Worm (Caenorhabditis elegans) whole organism, mixed stage, embryonic: ENCODE results near the gene pqn-82.
A peak's percentile ranks its signal among the peaks of the same experiment; 100 is the strongest.

ENCODE experiments used
- bed-3 ChIP-seq: fragments of 200-800 bp; sonication (Bioruptor generic); optimal IDR thresholded peaks from 3 replicates; lab custom pipeline; 2018; ENCODE audit warnings: mild to moderate bottlenecking, missing genetic modification characterization, moderate library complexity, missing compliant biosample characterization
- ceh-39 ChIP-seq: fragments of 150-350 bp; optimal IDR thresholded peaks from 2 replicates; lab custom pipeline; 2014; ENCODE audit warnings: missing biosample characterization, missing genetic modification characterization
- ceh-43 ChIP-seq: fragments of 200-800 bp; sonication (Bioruptor generic); optimal IDR thresholded peaks from 2 replicates; lab custom pipeline; 2018; ENCODE audit warnings: mild to moderate bottlenecking, missing genetic modification characterization, moderate library complexity, missing compliant biosample characterization
- ceh-83 ChIP-seq: fragments of 200-800 bp; sonication (Bioruptor generic); optimal IDR thresholded peaks from 2 replicates; lab custom pipeline; 2018; ENCODE audit warnings: mild to moderate bottlenecking, missing genetic modification characterization, missing compliant biosample characterization
- ces-1 ChIP-seq: fragments of 150-350 bp; optimal IDR thresholded peaks from 2 replicates; lab custom pipeline; 2014; ENCODE audit warnings: missing biosample characterization, missing genetic modification reagents, missing genetic modification characterization
- drap-1 ChIP-seq: fragments of 200-800 bp; sonication (Bioruptor generic); optimal IDR thresholded peaks from 3 replicates; lab custom pipeline; 2018; ENCODE audit warnings: mild to moderate bottlenecking, missing genetic modification characterization, missing compliant biosample characterization
- elt-1 ChIP-seq: sonication (generic microtip); optimal IDR thresholded peaks from 2 replicates; lab custom pipeline; 2017; ENCODE audit warnings: missing genetic modification characterization, mild to moderate bottlenecking, missing compliant biosample characterization, antibody characterized with exemption, moderate library complexity, borderline replicate concordance; ENCODE audit not compliant: insufficient read depth
- elt-3 ChIP-seq: fragments of 150-350 bp; optimal IDR thresholded peaks from 2 replicates; lab custom pipeline; 2014; ENCODE audit warnings: missing biosample characterization, missing genetic modification characterization
- flh-1 ChIP-seq: fragments of 200-800 bp; sonication (Bioruptor generic); optimal IDR thresholded peaks from 2 replicates; lab custom pipeline; 2018; ENCODE audit warnings: mild to moderate bottlenecking, missing genetic modification characterization, moderate library complexity, missing compliant biosample characterization
- ham-2 ChIP-seq: fragments of 200-800 bp; sonication (Bioruptor generic); optimal IDR thresholded peaks from 2 replicates; lab custom pipeline; 2018; ENCODE audit warnings: mild to moderate bottlenecking, missing genetic modification characterization, missing compliant biosample characterization
- lin-13 ChIP-seq: fragments of 150-350 bp; optimal IDR thresholded peaks from 2 replicates; lab custom pipeline; 2014; ENCODE audit warnings: missing biosample characterization, missing genetic modification characterization
- lin-32 ChIP-seq: fragments of 200-800 bp; sonication (Bioruptor generic); optimal IDR thresholded peaks from 2 replicates; lab custom pipeline; 2018; ENCODE audit warnings: mild to moderate bottlenecking, missing genetic modification characterization, missing compliant biosample characterization
- lsy-2 ChIP-seq: fragments of 150-350 bp; optimal IDR thresholded peaks from 2 replicates; lab custom pipeline; 2014; ENCODE audit warnings: missing biosample characterization, missing genetic modification characterization
- mls-2 ChIP-seq: sonication (generic microtip); optimal IDR thresholded peaks from 2 replicates; lab custom pipeline; 2016; ENCODE audit warnings: mild to moderate bottlenecking, missing genetic modification characterization, moderate library complexity, missing compliant biosample characterization
- nhr-12 ChIP-seq: fragments of 150-350 bp; optimal IDR thresholded peaks from 2 replicates; lab custom pipeline; 2014; ENCODE audit warnings: missing biosample characterization, missing genetic modification characterization
- nhr-2 ChIP-seq: fragments of 150-350 bp; optimal IDR thresholded peaks from 2 replicates; lab custom pipeline; 2014; ENCODE audit warnings: missing biosample characterization, missing genetic modification characterization
- nhr-237 ChIP-seq: fragments of 150-350 bp; optimal IDR thresholded peaks from 2 replicates; lab custom pipeline; 2014; ENCODE audit warnings: missing biosample characterization, missing genetic modification characterization
- nhr-28 ChIP-seq: fragments of 150-350 bp; optimal IDR thresholded peaks from 2 replicates; lab custom pipeline; 2014; ENCODE audit warnings: missing biosample characterization, missing genetic modification characterization
- nhr-76 ChIP-seq: sonication (generic microtip); optimal IDR thresholded peaks from 2 replicates; lab custom pipeline; 2017; ENCODE audit warnings: missing biosample characterization, missing genetic modification characterization
- sem-2 ChIP-seq: fragments of 200-800 bp; sonication (Bioruptor generic); optimal IDR thresholded peaks from 2 replicates; lab custom pipeline; 2018; ENCODE audit warnings: mild to moderate bottlenecking, missing genetic modification characterization, missing compliant biosample characterization
- snpc-4 ChIP-seq: fragments of 150-350 bp; optimal IDR thresholded peaks from 2 replicates; lab custom pipeline; 2014; ENCODE audit warnings: missing biosample characterization, missing genetic modification characterization
- tbx-8 ChIP-seq: fragments of 200-800 bp; sonication (Bioruptor generic); optimal IDR thresholded peaks from 2 replicates; lab custom pipeline; 2018; ENCODE audit warnings: mild to moderate bottlenecking, missing genetic modification characterization, moderate library complexity, missing compliant biosample characterization
- unc-120 ChIP-seq: sonication (generic microtip); optimal IDR thresholded peaks from 2 replicates; lab custom pipeline; 2017; ENCODE audit warnings: missing genetic modification characterization, missing compliant biosample characterization; ENCODE audit not compliant: poor library complexity, severe bottlenecking
- unc-39 ChIP-seq: fragments of 150-350 bp; optimal IDR thresholded peaks from 2 replicates; lab custom pipeline; 2014; ENCODE audit warnings: missing biosample characterization, missing genetic modification characterization
- unc-62 ChIP-seq: fragments of 150-350 bp; optimal IDR thresholded peaks from 2 replicates; lab custom pipeline; 2014; ENCODE audit warnings: missing biosample characterization, missing genetic modification reagents, missing genetic modification characterization
- zip-8 ChIP-seq: fragments of 150-350 bp; optimal IDR thresholded peaks from 2 replicates; lab custom pipeline; 2014; ENCODE audit warnings: missing biosample characterization, missing genetic modification characterization
- ztf-11 ChIP-seq: fragments of 150-350 bp; optimal IDR thresholded peaks from 2 replicates; lab custom pipeline; 2014; ENCODE audit warnings: missing biosample characterization, missing genetic modification characterization

Gene pqn-82

DNA sequence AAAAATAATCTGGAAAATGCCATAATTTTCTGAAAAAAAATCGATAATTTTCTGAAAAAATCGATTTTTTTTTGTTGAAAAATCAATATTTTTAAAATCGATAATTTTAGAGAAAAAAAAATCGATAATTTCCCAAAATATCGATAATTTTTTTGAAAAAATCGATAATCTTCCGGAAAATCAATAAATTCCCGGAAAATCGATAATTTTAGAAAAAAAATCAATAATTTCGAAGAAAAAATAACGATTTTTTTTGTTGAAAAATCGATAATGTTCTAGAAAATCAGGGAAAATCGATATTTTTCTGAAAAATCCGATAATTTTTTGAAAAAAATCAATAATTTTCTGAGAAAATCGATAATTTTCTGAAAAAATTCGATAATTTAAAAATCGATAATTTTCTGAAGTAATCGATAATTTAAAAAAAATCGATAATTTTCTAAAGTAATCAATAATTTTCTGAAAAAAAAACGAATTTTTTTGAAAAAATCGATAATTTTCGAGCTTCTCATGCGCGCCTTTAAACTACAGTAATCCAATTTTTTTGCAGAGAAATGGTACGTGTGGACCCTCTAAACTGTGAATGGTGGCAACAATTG, 27.5 kb downstream of the pqn-82 start:
- TF ChIP-seq unc-39 (tag; lab: Kevin White, UChicago): no peak
- TF ChIP-seq, all 35 proteins: peak for 0

DNA sequence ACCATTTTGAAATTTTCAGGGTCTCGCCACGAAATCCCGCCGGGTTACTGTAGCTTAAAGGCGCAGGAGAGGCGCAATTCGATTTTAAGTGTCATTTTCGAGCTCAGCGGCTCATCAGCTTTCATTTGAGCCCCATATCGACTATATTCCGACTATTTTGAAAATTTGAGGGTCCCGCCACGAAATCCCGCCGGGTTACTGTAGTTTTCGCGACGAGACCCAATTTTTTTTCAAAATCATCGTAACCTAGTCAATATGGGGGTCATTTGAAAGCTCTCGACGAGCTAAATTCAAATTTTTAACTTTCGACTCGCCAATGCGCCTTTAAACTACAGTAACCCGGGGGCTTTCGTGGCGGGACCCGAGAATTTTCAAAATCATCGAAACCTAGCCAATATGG, 28.3 kb downstream of the pqn-82 start:
- TF ChIP-seq lsy-2 (tag; lab: Kevin White, UChicago) (peak; percentile 75), unc-39 (tag; lab: Kevin White, UChicago) (no peak)
- TF ChIP-seq, all 35 proteins: peak for 1

DNA sequence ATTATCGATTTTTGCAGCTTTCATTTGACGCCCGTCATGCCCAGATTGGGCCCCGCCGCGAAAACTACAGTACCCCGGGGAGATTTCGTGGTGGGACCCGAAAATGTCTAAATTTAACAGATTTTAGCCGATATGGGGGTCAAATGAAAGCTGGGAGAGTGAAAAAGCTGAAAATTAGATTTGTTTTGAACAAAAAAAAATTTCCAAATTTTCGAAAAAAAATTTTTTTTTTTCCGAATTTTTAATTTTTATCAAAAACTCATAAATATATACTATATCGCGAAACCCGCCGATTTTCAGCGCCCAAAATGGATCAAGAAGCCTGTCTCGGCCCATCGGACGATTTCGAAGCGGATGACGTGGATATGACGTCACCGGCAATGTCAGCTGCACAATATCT, 29.2 kb downstream of the pqn-82 start, which contains the start of gene smi-1:
Gene smi-1, plus strand, starts transcription at position 301 of the 400 bp plus-strand sequence.
- TF ChIP-seq zip-8 (tag; lab: Kevin White, UChicago): peak; percentile 39
- TF ChIP-seq snpc-4 (tag; lab: Kevin White, UChicago): no peak
- peak; percentile 17 for TF ChIP-seq ceh-83 (GFP tag; lab: Kevin White, UChicago)
- TF ChIP-seq, all 35 proteins: peak for 2

DNA sequence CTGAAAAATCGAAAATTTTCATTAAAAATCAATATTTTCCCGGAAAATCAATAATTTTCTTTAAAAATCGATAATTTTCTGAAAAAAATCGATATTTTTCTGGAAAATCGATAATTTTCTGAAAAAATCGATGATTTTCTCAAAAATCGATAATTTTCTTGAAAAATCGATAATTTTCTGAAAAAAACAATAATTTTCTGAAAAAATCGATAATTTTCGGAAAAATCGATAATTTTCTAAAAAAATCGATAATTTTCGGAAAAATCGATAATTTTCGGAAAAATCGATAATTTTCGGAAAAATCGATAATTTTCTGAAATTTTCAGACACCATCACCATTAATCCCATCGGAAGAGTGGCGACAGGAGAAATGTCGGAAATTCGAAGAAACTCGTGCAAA, 30.1 kb downstream of the pqn-82 start:
- TF ChIP-seq nhr-76 (tag; lab: Kevin White, UChicago): no peak

DNA sequence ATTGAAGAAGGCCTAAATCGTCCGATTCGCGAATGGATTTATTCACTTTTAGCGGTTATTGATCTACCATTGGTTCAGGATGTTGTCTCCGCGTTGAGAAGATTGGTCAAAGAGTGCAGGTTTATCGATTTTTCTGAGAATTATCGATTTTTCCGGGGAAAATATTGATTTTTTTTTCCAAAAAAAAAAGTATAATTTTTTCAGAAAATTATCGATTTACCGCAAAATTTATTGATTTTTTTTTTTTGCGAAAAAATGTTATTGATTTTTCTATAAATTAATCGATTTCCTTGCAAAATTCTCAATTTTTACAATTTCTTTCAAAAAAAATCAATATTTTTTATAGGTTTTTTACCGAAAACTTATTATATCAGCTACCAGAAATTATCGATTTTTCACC, 31.4 kb downstream of the pqn-82 start:
- TF ChIP-seq ceh-39 (tag; lab: Kevin White, UChicago) (no peak), unc-39 (tag; lab: Kevin White, UChicago) (no peak), ham-2 (no peak), drap-1 (GFP tag; lab: Kevin White, UChicago) (no peak), sem-2 (GFP tag; lab: Kevin White, UChicago) (no peak), ceh-43 (GFP tag; lab: Kevin White, UChicago) (no peak), zip-8 (tag; lab: Kevin White, UChicago) (no peak), nhr-237 (no peak)

DNA sequence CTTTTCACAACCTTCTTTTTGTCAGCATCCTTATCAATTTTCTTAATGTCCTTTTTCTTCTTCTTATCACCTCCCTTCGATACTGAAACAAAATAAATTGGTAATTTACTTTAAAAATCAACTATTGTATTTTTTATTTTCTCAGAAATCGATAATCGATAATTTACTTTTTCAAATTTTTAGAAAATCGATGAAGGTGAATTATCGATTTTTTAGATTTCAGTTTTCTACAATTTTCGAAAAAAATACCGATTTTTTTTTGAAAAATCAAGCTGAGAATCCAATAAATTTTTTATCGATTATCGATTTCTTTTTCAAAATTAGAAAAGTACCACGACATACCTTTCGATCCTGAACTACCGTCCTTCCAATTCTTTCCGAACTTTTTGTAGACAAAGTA, 33.8 kb downstream of the pqn-82 start:
- TF ChIP-seq nhr-28: no peak
- no peak for TF ChIP-seq nhr-2 (tag; lab: Kevin White, UChicago)
- TF ChIP-seq flh-1 (GFP tag; lab: Kevin White, UChicago): no peak
- TF ChIP-seq drap-1 (GFP tag; lab: Kevin White, UChicago): no peak
- TF ChIP-seq bed-3 (GFP tag; lab: Kevin White, UChicago): no peak
- TF ChIP-seq unc-120: no peak
- TF ChIP-seq ceh-43 (GFP tag; lab: Kevin White, UChicago): no peak
- no peak for TF ChIP-seq unc-62 (GFP tag; lab: Kevin White, UChicago)
- TF ChIP-seq lsy-2 (tag; lab: Kevin White, UChicago): no peak
- TF ChIP-seq mls-2 (tag; lab: Kevin White, UChicago): no peak

DNA sequence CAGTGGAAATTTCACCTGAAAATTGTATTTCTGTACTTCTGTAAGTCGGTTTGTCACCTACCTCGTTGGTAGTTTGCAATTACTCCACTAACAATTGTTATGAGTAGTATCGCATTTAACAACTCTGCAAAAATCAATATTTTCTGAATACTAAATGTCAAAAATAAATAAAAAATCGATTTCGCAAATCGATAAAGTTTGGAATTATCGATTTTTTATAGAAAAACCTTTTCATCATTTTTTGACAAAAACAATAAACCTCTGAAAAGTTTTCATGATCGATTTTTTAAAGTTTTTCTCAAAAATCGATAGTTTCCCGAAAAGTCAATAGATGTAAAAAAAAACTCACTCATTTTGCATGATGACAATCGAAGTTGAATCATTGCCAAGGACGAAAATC, 38.1 kb downstream of the pqn-82 start:
- TF ChIP-seq elt-1 (tag; lab: Kevin White, UChicago): no peak
- no peak for TF ChIP-seq sem-2 (GFP tag; lab: Kevin White, UChicago)
- TF ChIP-seq ztf-11 (tag; lab: Kevin White, UChicago): no peak
- TF ChIP-seq nhr-76 (tag; lab: Kevin White, UChicago): no peak

DNA sequence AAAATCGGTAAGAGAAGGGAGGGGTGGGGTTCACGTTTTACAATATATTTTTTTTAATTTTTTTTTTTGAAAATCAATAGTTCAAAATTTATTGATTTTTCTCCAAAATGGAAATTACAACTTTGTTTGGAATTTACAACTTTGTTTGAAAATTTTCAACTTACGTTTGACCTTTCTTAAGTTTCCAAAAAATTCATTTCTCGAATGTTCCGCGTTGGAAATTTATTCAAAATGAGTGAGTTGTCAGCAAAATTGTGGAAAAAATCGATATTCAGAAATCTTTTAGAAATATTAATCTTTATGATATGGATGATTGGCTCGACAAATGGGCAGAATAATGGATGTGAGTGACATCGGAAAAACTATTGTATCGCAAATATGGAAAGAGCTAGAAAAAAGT, 38.5 kb downstream of the pqn-82 start, which contains the start of gene B0524.3:
Gene B0524.3, plus strand, starts transcription at position 301 of the 400 bp plus-strand sequence.
- no peak for TF ChIP-seq drap-1 (GFP tag; lab: Kevin White, UChicago)
- no peak for TF ChIP-seq lin-13 (tag; lab: Kevin White, UChicago)
- TF ChIP-seq lin-32 (GFP tag; lab: Kevin White, UChicago): no peak
- TF ChIP-seq ces-1 (GFP tag; lab: Kevin White, UChicago): no peak
- no peak for TF ChIP-seq lsy-2 (tag; lab: Kevin White, UChicago)
- TF ChIP-seq nhr-76 (tag; lab: Kevin White, UChicago): no peak
- TF ChIP-seq nhr-237: no peak
- no peak for TF ChIP-seq nhr-12 (tag; lab: Kevin White, UChicago)
- TF ChIP-seq zip-8 (tag; lab: Kevin White, UChicago): no peak
- no peak for TF ChIP-seq flh-1 (GFP tag; lab: Kevin White, UChicago)
- no peak for TF ChIP-seq bed-3 (GFP tag; lab: Kevin White, UChicago)
- TF ChIP-seq elt-1 (tag; lab: Kevin White, UChicago): no peak
- no peak for TF ChIP-seq elt-3 (tag; lab: Kevin White, UChicago)
- TF ChIP-seq sem-2 (GFP tag; lab: Kevin White, UChicago): no peak
- TF ChIP-seq ztf-11 (tag; lab: Kevin White, UChicago): no peak
- TF ChIP-seq ceh-43 (GFP tag; lab: Kevin White, UChicago): no peak
- TF ChIP-seq unc-120: no peak
- no peak for TF ChIP-seq tbx-8
